Fruit fly (Drosophila melanogaster) whole organism, embryonic: ENCODE measurements around the gene Cwc25.

Source experiments
- Adf1 ChIP-seq: fragments of 200-800 bp; sonication (Bioruptor generic); IDR thresholded peaks from 2 replicates; pipeline ENCODE4 v1.3.6; 2022; ENCODE audit warnings: missing biosample characterization, missing genetic modification characterization
- C15 ChIP-seq: fragments of 200-800 bp; sonication (Bioruptor generic); IDR thresholded peaks from 3 replicates; pipeline ENCODE4 v1.3.6; 2022; ENCODE audit warnings: missing biosample characterization, missing genetic modification characterization
- CG10147 ChIP-seq: fragments of 200-800 bp; sonication (Bioruptor generic); optimal IDR thresholded peaks from 2 replicates; lab custom pipeline; 2019; ENCODE audit warnings: missing biosample characterization, mild to moderate bottlenecking, missing genetic modification characterization, moderate library complexity
- CG10654 ChIP-seq: fragments of 200-800 bp; sonication (Bioruptor generic); optimal IDR thresholded peaks from 2 replicates; lab custom pipeline; 2016; ENCODE audit warnings: missing biosample characterization, missing genetic modification characterization
- CG12104 ChIP-seq: fragments of 200-800 bp; sonication (Bioruptor generic); optimal IDR thresholded peaks from 3 replicates; lab custom pipeline; 2016; ENCODE audit warnings: missing biosample characterization, missing genetic modification characterization
- CG12769 ChIP-seq: fragments of 200-800 bp; sonication (Bioruptor generic); optimal IDR thresholded peaks from 2 replicates; lab custom pipeline; 2019; ENCODE audit warnings: missing biosample characterization, mild to moderate bottlenecking, missing genetic modification characterization, moderate library complexity
- CG13123 ChIP-seq: fragments of 200-800 bp; sonication (Bioruptor generic); optimal IDR thresholded peaks from 2 replicates; lab custom pipeline; 2016; ENCODE audit warnings: missing biosample characterization, missing genetic modification characterization
- CG13775 ChIP-seq: fragments of 200-800 bp; sonication (Bioruptor generic); optimal IDR thresholded peaks from 3 replicates; lab custom pipeline; 2017; ENCODE audit warnings: missing biosample characterization, mild to moderate bottlenecking, missing genetic modification characterization
- CG15073 ChIP-seq: fragments of 200-800 bp; sonication (Bioruptor generic); optimal IDR thresholded peaks from 2 replicates; lab custom pipeline; 2016; ENCODE audit warnings: missing biosample characterization, missing genetic modification characterization
- CG16863 ChIP-seq: fragments of 200-800 bp; sonication (Bioruptor generic); optimal IDR thresholded peaks from 3 replicates; lab custom pipeline; 2016; ENCODE audit warnings: missing biosample characterization, missing genetic modification characterization
- CG17912 ChIP-seq: fragments of 200-800 bp; sonication (Bioruptor generic); optimal IDR thresholded peaks from 2 replicates; lab custom pipeline; 2018; ENCODE audit warnings: missing biosample characterization, mild to moderate bottlenecking, missing genetic modification characterization
- CG3065 ChIP-seq: fragments of 200-800 bp; sonication (Bioruptor generic); optimal IDR thresholded peaks from 2 replicates; lab custom pipeline; 2016; ENCODE audit warnings: missing biosample characterization, missing genetic modification characterization
- CG32767 ChIP-seq: fragments of 200-800 bp; sonication (Bioruptor generic); IDR thresholded peaks from 2 replicates; pipeline ENCODE4 v1.3.6; 2022; ENCODE audit warnings: missing biosample characterization, missing genetic modification characterization
- CG3281 ChIP-seq: fragments of 200-800 bp; sonication (Bioruptor generic); optimal IDR thresholded peaks from 3 replicates; lab custom pipeline; 2017; ENCODE audit warnings: missing biosample characterization, mild to moderate bottlenecking, missing genetic modification characterization
- CG33213 ChIP-seq: fragments of 200-800 bp; sonication (Bioruptor generic); optimal IDR thresholded peaks from 3 replicates; lab custom pipeline; 2016; ENCODE audit warnings: missing biosample characterization, missing genetic modification characterization
- CG4404 ChIP-seq: fragments of 200-800 bp; sonication (Bioruptor generic); IDR thresholded peaks from 2 replicates; pipeline ENCODE4 v1.3.6; 2022; ENCODE audit warnings: missing biosample characterization, missing genetic modification characterization
- CG6254 ChIP-seq: fragments of 200-800 bp; sonication (Bioruptor generic); optimal IDR thresholded peaks from 3 replicates; lab custom pipeline; 2017; ENCODE audit warnings: mild to moderate bottlenecking, missing biosample characterization, missing genetic modification reagents, missing genetic modification characterization
- CG7357 ChIP-seq: fragments of 200-800 bp; sonication (Bioruptor generic); IDR thresholded peaks from 3 replicates; pipeline ENCODE4 v1.3.6; 2022; ENCODE audit warnings: missing biosample characterization, missing genetic modification characterization
- CG8944 ChIP-seq: fragments of 200-800 bp; sonication (Bioruptor generic); optimal IDR thresholded peaks from 3 replicates; lab custom pipeline; 2016; ENCODE audit warnings: missing biosample characterization, missing genetic modification characterization
- Dbx ChIP-seq: fragments of 200-800 bp; sonication (Bioruptor generic); IDR thresholded peaks from 3 replicates; pipeline ENCODE4 v1.3.6; 2022; ENCODE audit warnings: missing biosample characterization, missing genetic modification characterization
- Dip3 ChIP-seq: fragments of 200-800 bp; sonication (Bioruptor generic); optimal IDR thresholded peaks from 3 replicates; lab custom pipeline; 2016; ENCODE audit warnings: missing biosample characterization, missing genetic modification characterization
- GATAe ChIP-seq: fragments of 200-800 bp; sonication (Bioruptor generic); conservative IDR thresholded peaks from 2 replicates; pipeline ENCODE4 v1.3.6; 2022; ENCODE audit warnings: missing biosample characterization, missing genetic modification characterization
- Kr ChIP-seq: fragments of 200-800 bp; sonication (Bioruptor generic); optimal IDR thresholded peaks from 2 replicates; lab custom pipeline; 2017; ENCODE audit warnings: missing biosample characterization, mild to moderate bottlenecking, missing genetic modification characterization
- Med ChIP-seq: fragments of 200-800 bp; sonication (Bioruptor generic); peaks from one replicate; lab custom pipeline; 2016; ENCODE audit warnings: missing biosample characterization, missing genetic modification characterization, mild to moderate bottlenecking, inconsistent platforms, moderate library complexity
- Meics ChIP-seq: fragments of 200-800 bp; sonication (Bioruptor generic); optimal IDR thresholded peaks from 2 replicates; lab custom pipeline; 2017; ENCODE audit warnings: missing biosample characterization, mild to moderate bottlenecking, missing genetic modification characterization
- Ptx1 ChIP-seq: fragments of 200-800 bp; sonication (Bioruptor generic); IDR thresholded peaks from 2 replicates; pipeline ENCODE4 v1.3.6; 2022; ENCODE audit warnings: missing biosample characterization, missing genetic modification characterization
- Rfx ChIP-seq: fragments of 200-800 bp; sonication (Bioruptor generic); IDR thresholded peaks from 2 replicates; pipeline ENCODE4 v1.3.6; 2022; ENCODE audit warnings: missing biosample characterization, missing genetic modification characterization
- ab ChIP-seq: fragments of 200-800 bp; sonication (Bioruptor generic); optimal IDR thresholded peaks from 2 replicates; lab custom pipeline; 2016; ENCODE audit warnings: missing biosample characterization, missing genetic modification characterization
- al ChIP-seq: fragments of 200-800 bp; sonication (Bioruptor generic); IDR thresholded peaks from 2 replicates; pipeline ENCODE4 v1.3.6; 2022; ENCODE audit warnings: missing biosample characterization, missing genetic modification characterization
- ap ChIP-seq: fragments of 200-800 bp; sonication (Bioruptor generic); IDR thresholded peaks from 2 replicates; pipeline ENCODE4 v1.3.6; 2022; ENCODE audit warnings: missing biosample characterization, missing genetic modification characterization
- chinmo ChIP-seq: fragments of 200-800 bp; sonication (Bioruptor generic); IDR thresholded peaks from 4 replicates; pipeline ENCODE4 v1.3.6; 2022; ENCODE audit warnings: missing biosample characterization, missing genetic modification characterization; ENCODE audit not compliant: partially characterized antibody
- chn ChIP-seq: fragments of 200-800 bp; sonication (Bioruptor generic); optimal IDR thresholded peaks from 2 replicates; lab custom pipeline; 2016; ENCODE audit warnings: missing biosample characterization, missing genetic modification characterization
- disco-r ChIP-seq: fragments of 200-800 bp; sonication (Bioruptor generic); optimal IDR thresholded peaks from 2 replicates; lab custom pipeline; 2016; ENCODE audit warnings: missing biosample characterization, missing genetic modification characterization
- dpn ChIP-seq, 2 experiments: fragments of 200-800 bp; sonication (Bioruptor generic); optimal IDR thresholded peaks; 3 replicates each; lab custom pipeline; 2016; ENCODE audit warnings: missing biosample characterization in 2 of 2, missing genetic modification characterization in 2 of 2
- dysf ChIP-seq: fragments of 200-800 bp; sonication (Bioruptor generic); IDR thresholded peaks from 3 replicates; pipeline ENCODE4 v1.3.6; 2022; ENCODE audit warnings: missing biosample characterization, missing genetic modification characterization
- ewg ChIP-seq: fragments of 200-800 bp; sonication (Bioruptor generic); optimal IDR thresholded peaks from 3 replicates; lab custom pipeline; 2017; ENCODE audit warnings: mild to moderate bottlenecking, missing biosample characterization, missing genetic modification reagents, missing genetic modification characterization
- gt ChIP-seq: fragments of 200-800 bp; sonication (Bioruptor generic); IDR thresholded peaks from 2 replicates; pipeline ENCODE4 v1.3.6; 2022; ENCODE audit warnings: missing biosample characterization, missing genetic modification characterization
- mirr ChIP-seq: fragments of 200-800 bp; sonication (Bioruptor generic); optimal IDR thresholded peaks from 3 replicates; lab custom pipeline; 2018; ENCODE audit warnings: missing biosample characterization, mild to moderate bottlenecking, missing genetic modification characterization
- sens ChIP-seq: fragments of 200-800 bp; sonication (Bioruptor generic); peaks from one replicate; lab custom pipeline; 2016; ENCODE audit warnings: missing biosample characterization, missing genetic modification characterization
- sisA ChIP-seq: fragments of 200-800 bp; sonication (Bioruptor generic); IDR thresholded peaks from 2 replicates; pipeline ENCODE4 v1.3.6; 2022; ENCODE audit warnings: missing biosample characterization, missing genetic modification characterization

Gene Cwc25

dm6 chr2L:2734946-2735345 lies 10.0 kb upstream of the Cwc25 start (continued):
- TF ChIP-seq Ptx1 (GFP tag; lab: Robert Waterston, UW) (no peak), CG8944 (GFP tag; lab: Kevin White, UChicago) (no peak), CG16863 (GFP tag; lab: Kevin White, UChicago) (no peak), al (GFP tag; lab: Robert Waterston, UW) (peak; percentile 56; the same call in 1 of the 2 replicates), Rfx (GFP tag; lab: Robert Waterston, UW) (peak; percentile 51), CG12769 (peak; percentile 47), CG10147 (GFP tag; lab: Kevin White, UChicago) (peak; percentile 37), CG3065 (GFP tag; lab: Kevin White, UChicago) (no peak), Med (GFP tag; lab: Kevin White, UChicago) (peak; percentile 79), CG12104 (GFP tag; lab: Kevin White, UChicago) (no peak), gt (GFP tag; lab: Robert Waterston, UW) (no peak), Dip3 (peak; percentile 36), disco-r (GFP tag; lab: Kevin White, UChicago) (no peak), dpn (GFP tag; optimal IDR thresholded peaks at IDR 0.05; lab: Kevin White, UChicago) (peak in 1 of 2 experiments; percentile 14), C15 (0 out of 3 replicates have a peak, but pooled peaks have one; percentile 23), sisA (GFP tag; lab: Robert Waterston, UW) (0 out of 2 replicates have a peak, but pooled peaks have one; percentile 7), CG6254 (no peak), Kr (GFP tag; lab: Kevin White, UChicago) (no peak), ewg (GFP tag; lab: Kevin White, UChicago) (no peak), CG7357 (0 out of 3 replicates have a peak, but pooled peaks have one; percentile 27), Meics (GFP tag; lab: Kevin White, UChicago) (peak; percentile 12), CG13775 (GFP tag; lab: Kevin White, UChicago) (no peak)

- TF ChIP-seq CG10654 (GFP tag; lab: Kevin White, UChicago), result no peak
- TF ChIP-seq Dbx, result 0 out of 3 replicates have a peak, but pooled peaks have one; percentile 6
- TF ChIP-seq dysf (GFP tag; lab: Robert Waterston, UW), result peak; percentile 11; the same call in 1 of the 3 replicates
- peak; percentile 40 for TF ChIP-seq sens
- peak; percentile 87 for TF ChIP-seq Adf1 (GFP tag; lab: Robert Waterston, UW)
- TF ChIP-seq chinmo, result peak; percentile 63; the same call in 1 of the 4 replicates
- no peak for TF ChIP-seq GATAe (GFP tag; lab: Robert Waterston, UW)
Measured at dm6 chr2L:2735539-2735938, 9.4 kb upstream of the Cwc25 start.

- TF ChIP-seq CG33213 (GFP tag; lab: Kevin White, UChicago) (no peak), CG4404 (GFP tag; lab: Robert Waterston, UW) (no peak), CG32767 (GFP tag; lab: Robert Waterston, UW) (no peak), CG17912 (GFP tag; lab: Kevin White, UChicago) (no peak), chn (GFP tag; lab: Kevin White, UChicago) (no peak), mirr (GFP tag; lab: Kevin White, UChicago) (no peak), ab (no peak), CG15073 (GFP tag; lab: Kevin White, UChicago) (no peak), ap (GFP tag; lab: Robert Waterston, UW) (no peak), CG6254 (no peak), CG3281 (GFP tag; lab: Kevin White, UChicago) (no peak), CG13123 (GFP tag; lab: Kevin White, UChicago) (no peak)
Measured at dm6 chr2L:2737561-2737960, 7.3 kb upstream of the Cwc25 start.
